Fruit fly (Drosophila melanogaster): Measurements from ENCODE around the gene CG33493.

The CG33493 gene

dm6 chr3L:10724810-10725444 is 32.0 kb upstream of the CG33493 start:
- no peak for TF ChIP-seq bab1 (GFP tag; optimal IDR thresholded peaks at IDR 0.05)
- no peak for TF ChIP-seq tj (GFP tag; optimal IDR thresholded peaks at IDR 0.05)
- TF ChIP-seq kay (GFP tag; ENCODE audit: borderline replicate concordance) = no peak
- TF ChIP-seq toe (GFP tag; optimal IDR thresholded peaks at IDR 0.05) = no peak
- no peak for TF ChIP-seq CG7101 (tag; optimal IDR thresholded peaks at IDR 0.05)
- no peak for TF ChIP-seq CG33017 (tag; optimal IDR thresholded peaks at IDR 0.05)
- no peak for TF ChIP-seq Crg-1 (GFP tag; optimal IDR thresholded peaks at IDR 0.05)
- TF ChIP-seq CG14711 (tag; optimal IDR thresholded peaks at IDR 0.05) = no peak
- no peak for TF ChIP-seq CG5204 (GFP tag; optimal IDR thresholded peaks at IDR 0.05)

dm6 chr3L:10723596-10723995 is 30.6 kb upstream of the CG33493 start:
- TF ChIP-seq CG12768 (GFP tag; optimal IDR thresholded peaks at IDR 0.05) (no peak), ovo (GFP tag; optimal IDR thresholded peaks at IDR 0.05) (no peak), CG7045 (GFP tag; optimal IDR thresholded peaks at IDR 0.05) (no peak), Clk (GFP tag; optimal IDR thresholded peaks at IDR 0.05) (no peak), Crg-1 (GFP tag; optimal IDR thresholded peaks at IDR 0.05) (no peak), CG11617 (GFP tag; optimal IDR thresholded peaks at IDR 0.05) (no peak), CG1620 (GFP tag; optimal IDR thresholded peaks at IDR 0.05) (no peak), CG5204 (GFP tag; optimal IDR thresholded peaks at IDR 0.05) (no peak), CG7101 (tag; optimal IDR thresholded peaks at IDR 0.05) (no peak), toe (GFP tag; optimal IDR thresholded peaks at IDR 0.05) (no peak)

dm6 chr3L:10722607-10723006 is 29.6 kb upstream of the CG33493 start:
- TF ChIP-seq toe (GFP tag; optimal IDR thresholded peaks at IDR 0.05) (no peak), CG33017 (tag; optimal IDR thresholded peaks at IDR 0.05) (no peak), bab1 (GFP tag; optimal IDR thresholded peaks at IDR 0.05) (no peak), tj (GFP tag; optimal IDR thresholded peaks at IDR 0.05) (no peak), Hr96 (GFP tag; optimal IDR thresholded peaks at IDR 0.05) (no peak), ovo (GFP tag; optimal IDR thresholded peaks at IDR 0.05) (no peak), Clk (GFP tag; optimal IDR thresholded peaks at IDR 0.05) (no peak), pad (GFP tag; optimal IDR thresholded peaks at IDR 0.05) (no peak), CG7101 (tag; optimal IDR thresholded peaks at IDR 0.05) (no peak)

- no peak for TF ChIP-seq kay (GFP tag; ENCODE audit: borderline replicate concordance)
- no peak for TF ChIP-seq cic (GFP tag; optimal IDR thresholded peaks at IDR 0.05)
- no peak for TF ChIP-seq toe (GFP tag; optimal IDR thresholded peaks at IDR 0.05)
- no peak for TF ChIP-seq CG7045 (GFP tag; optimal IDR thresholded peaks at IDR 0.05)
- no peak for TF ChIP-seq pad (GFP tag; optimal IDR thresholded peaks at IDR 0.05)
- no peak for TF ChIP-seq tj (GFP tag; optimal IDR thresholded peaks at IDR 0.05)
- no peak for TF ChIP-seq Clk (GFP tag; optimal IDR thresholded peaks at IDR 0.05)
- TF ChIP-seq bab1 (GFP tag; optimal IDR thresholded peaks at IDR 0.05) = no peak
Observed at dm6 chr3L:10719771-10720170, 26.8 kb upstream of the CG33493 start.

dm6 chr3L:10716342-10716896 is 23.5 kb upstream of the CG33493 start:
- TF ChIP-seq CG33017 (tag; optimal IDR thresholded peaks at IDR 0.05) = no peak
- no peak for TF ChIP-seq cnc (optimal IDR thresholded peaks at IDR 0.05)

dm6 chr3L:10715748-10716147 is 22.8 kb upstream of the CG33493 start:
- TF ChIP-seq cnc (optimal IDR thresholded peaks at IDR 0.05) = no peak
- no peak for TF ChIP-seq tj (GFP tag; optimal IDR thresholded peaks at IDR 0.05)
- no peak for TF ChIP-seq CG12768 (GFP tag; optimal IDR thresholded peaks at IDR 0.05)
- TF ChIP-seq toe (GFP tag; optimal IDR thresholded peaks at IDR 0.05) = no peak

dm6 chr3L:10713458-10714118 is 20.6 kb upstream of the CG33493 start:
- TF ChIP-seq CG5204 (GFP tag; optimal IDR thresholded peaks at IDR 0.05) (no peak), Mnt (GFP tag; optimal IDR thresholded peaks at IDR 0.05) (no peak), bab1 (GFP tag; optimal IDR thresholded peaks at IDR 0.05) (no peak), CG7101 (tag; optimal IDR thresholded peaks at IDR 0.05) (no peak), CG7045 (GFP tag; optimal IDR thresholded peaks at IDR 0.05) (no peak), cnc (optimal IDR thresholded peaks at IDR 0.05) (no peak), CG14711 (tag; optimal IDR thresholded peaks at IDR 0.05) (no peak), toe (GFP tag; optimal IDR thresholded peaks at IDR 0.05) (no peak), Clk (GFP tag; optimal IDR thresholded peaks at IDR 0.05) (no peak), ovo (GFP tag; optimal IDR thresholded peaks at IDR 0.05) (no peak), kay (GFP tag; ENCODE audit: borderline replicate concordance) (no peak), Hr96 (GFP tag; optimal IDR thresholded peaks at IDR 0.05) (no peak), CG1620 (GFP tag; optimal IDR thresholded peaks at IDR 0.05) (no peak)
